Fruit fly (Drosophila melanogaster) whole organism: ENCODE results near the gene CG8578.

ENCODE experiments used
- CG8478 ChIP-seq: fragments of >200 bp; optimal IDR thresholded peaks from 2 replicates; lab custom pipeline; 2018; ENCODE audit warnings: inconsistent platforms
- Dll ChIP-seq: fragments of >200 bp; optimal IDR thresholded peaks from 2 replicates; lab custom pipeline; 2017
- EcR ChIP-seq, 2 experiments: fragments of >200 bp; optimal IDR thresholded peaks; 2 replicates each; lab custom pipeline; 2017; ENCODE audit warnings: missing biosample characterization in 2 of 2, missing genetic modification characterization in 2 of 2, missing genetic modification reagents in 2 of 2
- pan ChIP-seq: fragments of >200 bp; optimal IDR thresholded peaks from 2 replicates; lab custom pipeline; 2017
- psq ChIP-seq: fragments of >200 bp; optimal IDR thresholded peaks from 2 replicates; lab custom pipeline; 2017

dm6 chrX:15803764-15804563, 40.3 kb upstream of the CG8578 start, which contains the start of the genes PGRP-LE and sd:
- TF ChIP-seq pan (lab: Kevin White, UChicago) (no peak), Dll (lab: Kevin White, UChicago) (no peak), EcR (GFP tag; optimal IDR thresholded peaks at IDR 0.05; lab: Kevin White, UChicago) (no peak), CG8478 (lab: Kevin White, UChicago) (no peak), psq (lab: Kevin White, UChicago) (no peak)
